Worm (Caenorhabditis elegans) whole organism, L2 larva: Measurements from ENCODE around the gene gbb-2.

Source experiments
- C34F6.9 ChIP-seq: fragments of 150-350 bp; optimal IDR thresholded peaks from 2 replicates; lab custom pipeline; 2014; ENCODE audit warnings: missing biosample characterization, missing genetic modification characterization
- F13H6.1 ChIP-seq: sonication (generic microtip); optimal IDR thresholded peaks from 2 replicates; lab custom pipeline; 2016; ENCODE audit warnings: missing genetic modification characterization, missing compliant biosample characterization
- R02D3.7 ChIP-seq: fragments of 150-350 bp; optimal IDR thresholded peaks from 2 replicates; lab custom pipeline; 2014; ENCODE audit warnings: missing biosample characterization, missing genetic modification characterization
- ZK546.5 ChIP-seq: sonication (generic microtip); optimal IDR thresholded peaks from 2 replicates; lab custom pipeline; 2017; ENCODE audit warnings: missing biosample characterization, missing genetic modification characterization
- aly-2 ChIP-seq: fragments of 150-350 bp; optimal IDR thresholded peaks from 2 replicates; lab custom pipeline; 2014; ENCODE audit warnings: missing biosample characterization, missing genetic modification characterization
- ama-1 ChIP-seq: fragments of 150-350 bp; optimal IDR thresholded peaks from 2 replicates; lab custom pipeline; 2018; ENCODE audit warnings: inconsistent platforms
- blmp-1 ChIP-seq: sonication (generic microtip); optimal IDR thresholded peaks from 2 replicates; lab custom pipeline; 2017; ENCODE audit warnings: missing genetic modification characterization, mild to moderate bottlenecking, missing compliant biosample characterization, antibody characterized with exemption, moderate library complexity; ENCODE audit not compliant: insufficient read depth
- ceh-16 ChIP-seq: fragments of 150-350 bp; optimal IDR thresholded peaks from 2 replicates; lab custom pipeline; 2014; ENCODE audit warnings: missing biosample characterization, missing genetic modification characterization
- ceh-82 ChIP-seq: fragments of 150-350 bp; optimal IDR thresholded peaks from 2 replicates; lab custom pipeline; 2014; ENCODE audit warnings: missing biosample characterization, missing genetic modification characterization
- crh-2 ChIP-seq: sonication (generic microtip); optimal IDR thresholded peaks from 2 replicates; lab custom pipeline; 2017; ENCODE audit warnings: missing biosample characterization, missing genetic modification characterization
- egl-27 ChIP-seq: sonication (generic microtip); optimal IDR thresholded peaks from 3 replicates; lab custom pipeline; 2017; ENCODE audit warnings: missing biosample characterization, missing genetic modification reagents, missing genetic modification characterization
- elt-1 ChIP-seq: fragments of 150-350 bp; optimal IDR thresholded peaks from 2 replicates; lab custom pipeline; 2014; ENCODE audit warnings: missing biosample characterization, missing genetic modification characterization
- fos-1 ChIP-seq: fragments of 150-350 bp; optimal IDR thresholded peaks from 2 replicates; lab custom pipeline; 2014; ENCODE audit warnings: missing biosample characterization, missing genetic modification characterization
- gmeb-1 ChIP-seq: fragments of 150-350 bp; optimal IDR thresholded peaks from 2 replicates; lab custom pipeline; 2014; ENCODE audit warnings: missing biosample characterization, missing genetic modification characterization
- lin-11 ChIP-seq: fragments of 150-350 bp; sonication (generic microtip); optimal IDR thresholded peaks from 2 replicates; lab custom pipeline; 2014; ENCODE audit warnings: missing biosample characterization, missing genetic modification characterization, inconsistent platforms, mixed read lengths
- lin-13 ChIP-seq: fragments of 150-350 bp; optimal IDR thresholded peaks from 2 replicates; lab custom pipeline; 2014; ENCODE audit warnings: missing biosample characterization, missing genetic modification reagents, missing genetic modification characterization
- lin-39 ChIP-seq: fragments of 150-350 bp; optimal IDR thresholded peaks from 2 replicates; lab custom pipeline; 2014; ENCODE audit warnings: missing biosample characterization, missing genetic modification reagents, missing genetic modification characterization
- lsy-2 ChIP-seq, 2 experiments: fragments of 150-350 bp in 1 of 2; sonication (generic microtip) in 1 of 2; optimal IDR thresholded peaks; 2 replicates each; lab custom pipeline; 2014 to 2017; ENCODE audit warnings: missing biosample characterization in 2 of 2, missing genetic modification characterization in 2 of 2
- mbf-1 ChIP-seq: sonication (generic microtip); optimal IDR thresholded peaks from 2 replicates; lab custom pipeline; 2017; ENCODE audit warnings: missing biosample characterization, missing genetic modification characterization
- mdl-1 ChIP-seq, 2 experiments: fragments of 150-350 bp in 1 of 2; sonication (generic microtip) in 1 of 2; optimal IDR thresholded peaks; 2 replicates each; lab custom pipeline; 2017; ENCODE audit warnings: missing biosample characterization in 2 of 2, missing genetic modification characterization in 2 of 2
- nhr-10 ChIP-seq: sonication (generic microtip); optimal IDR thresholded peaks from 2 replicates; lab custom pipeline; 2017; ENCODE audit warnings: missing biosample characterization, missing genetic modification characterization
- nhr-11 ChIP-seq: fragments of 150-350 bp; optimal IDR thresholded peaks from 2 replicates; lab custom pipeline; 2014; ENCODE audit warnings: missing biosample characterization, missing genetic modification characterization
- nhr-129 ChIP-seq: fragments of 150-350 bp; optimal IDR thresholded peaks from 2 replicates; lab custom pipeline; 2014; ENCODE audit warnings: missing biosample characterization, missing genetic modification characterization
- nhr-237 ChIP-seq: fragments of 150-350 bp; optimal IDR thresholded peaks from 2 replicates; lab custom pipeline; 2014; ENCODE audit warnings: missing biosample characterization, missing genetic modification characterization
- nhr-25 ChIP-seq: fragments of 150-350 bp; sonication (generic microtip); optimal IDR thresholded peaks from 3 replicates; lab custom pipeline; 2014; ENCODE audit warnings: missing biosample characterization, missing genetic modification characterization
- nhr-6 ChIP-seq: fragments of 150-350 bp; optimal IDR thresholded peaks from 2 replicates; lab custom pipeline; 2014; ENCODE audit warnings: missing biosample characterization, missing genetic modification characterization
- nhr-77 ChIP-seq: fragments of 150-350 bp; optimal IDR thresholded peaks from 2 replicates; lab custom pipeline; 2014; ENCODE audit warnings: missing biosample characterization, missing genetic modification characterization
- sem-4 ChIP-seq: fragments of 150-350 bp; optimal IDR thresholded peaks from 2 replicates; lab custom pipeline; 2014; ENCODE audit warnings: missing biosample characterization, missing genetic modification reagents, missing genetic modification characterization
- sma-3 ChIP-seq: sonication (generic microtip); optimal IDR thresholded peaks from 2 replicates; lab custom pipeline; 2016; ENCODE audit warnings: missing genetic modification reagents, missing genetic modification characterization, missing compliant biosample characterization
- snpc-4 ChIP-seq: fragments of 150-350 bp; optimal IDR thresholded peaks from 2 replicates; lab custom pipeline; 2014; ENCODE audit warnings: missing biosample characterization, missing genetic modification characterization
- unc-62 ChIP-seq: fragments of 150-350 bp; optimal IDR thresholded peaks from 2 replicates; lab custom pipeline; 2014; ENCODE audit warnings: missing biosample characterization, missing genetic modification reagents, missing genetic modification characterization
- zag-1 ChIP-seq: fragments of 150-350 bp; optimal IDR thresholded peaks from 2 replicates; lab custom pipeline; 2014; ENCODE audit warnings: missing biosample characterization, missing genetic modification characterization
- ztf-11 ChIP-seq: sonication (generic microtip); optimal IDR thresholded peaks from 2 replicates; lab custom pipeline; 2017; ENCODE audit warnings: missing biosample characterization, missing genetic modification characterization
- ztf-4 ChIP-seq: fragments of 150-350 bp; optimal IDR thresholded peaks from 2 replicates; lab custom pipeline; 2014; ENCODE audit warnings: missing biosample characterization, missing genetic modification characterization

gbb-2 gene

DNA sequence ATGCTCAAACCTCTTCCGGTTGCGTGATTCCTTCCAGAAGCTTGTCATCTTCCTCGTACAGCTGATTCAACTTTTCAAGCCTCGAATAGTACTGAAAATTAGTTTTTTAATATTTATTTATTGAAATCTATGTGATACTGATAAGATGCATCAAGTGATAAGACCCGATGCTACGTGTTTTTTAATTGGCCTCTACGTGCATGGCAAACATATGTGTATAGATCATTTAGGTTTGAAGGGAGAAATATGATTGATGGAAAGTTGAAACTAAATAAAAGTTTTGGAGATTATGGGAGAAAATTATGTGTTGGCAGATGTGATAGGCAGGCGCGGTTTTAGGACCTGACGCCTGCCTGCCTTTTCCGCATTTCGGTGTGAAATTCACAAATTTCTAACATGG lies 37.7 kb upstream of the gbb-2 start:
- TF ChIP-seq crh-2 (tag; lab: Kevin White, UChicago): peak; percentile 56
- TF ChIP-seq fos-1 (tag; lab: Kevin White, UChicago): peak; percentile 45
- no peak for TF ChIP-seq ztf-4 (tag; lab: Kevin White, UChicago)

ce11 chrIV:4542972-4543371 lies 36.4 kb upstream of the gbb-2 start:
- TF ChIP-seq sem-4 (no peak), nhr-11 (tag; lab: Kevin White, UChicago) (no peak), lsy-2 (tag; optimal IDR thresholded peaks at IDR 0.05; lab: Kevin White, UChicago) (no peak), nhr-237 (no peak), sma-3 (GFP tag; lab: Kevin White, UChicago) (no peak), ceh-16 (tag; lab: Kevin White, UChicago) (no peak), zag-1 (tag; lab: Kevin White, UChicago) (no peak), mdl-1 (tag; optimal IDR thresholded peaks at IDR 0.05; lab: Kevin White, UChicago) (no peak), F13H6.1 (tag; lab: Kevin White, UChicago) (no peak), nhr-10 (tag; lab: Kevin White, UChicago) (no peak), ZK546.5 (tag; lab: Kevin White, UChicago) (no peak), ztf-4 (tag; lab: Kevin White, UChicago) (no peak), nhr-6 (tag; lab: Kevin White, UChicago) (no peak), nhr-77 (tag; lab: Kevin White, UChicago) (no peak), unc-62 (GFP tag; lab: Kevin White, UChicago) (no peak), ama-1 (lab: Kevin White, UChicago) (no peak), elt-1 (tag; lab: Kevin White, UChicago) (no peak), aly-2 (tag; lab: Kevin White, UChicago) (no peak)

- TF ChIP-seq nhr-129 (tag; lab: Kevin White, UChicago) (no peak), zag-1 (tag; lab: Kevin White, UChicago) (no peak)
These were observed 34.6 kb upstream of the gbb-2 start for ce11 chrIV:4541195-4541594.

- TF ChIP-seq ZK546.5 (tag; lab: Kevin White, UChicago) (no peak), ceh-16 (tag; lab: Kevin White, UChicago) (no peak), crh-2 (tag; lab: Kevin White, UChicago) (no peak), ama-1 (lab: Kevin White, UChicago) (no peak), lin-11 (no peak), snpc-4 (tag; lab: Kevin White, UChicago) (peak; percentile 86), egl-27 (tag; lab: Kevin White, UChicago) (no peak), ztf-4 (tag; lab: Kevin White, UChicago) (no peak)
These were observed 32.1 kb upstream of the gbb-2 start for ce11 chrIV:4538672-4539071.

DNA sequence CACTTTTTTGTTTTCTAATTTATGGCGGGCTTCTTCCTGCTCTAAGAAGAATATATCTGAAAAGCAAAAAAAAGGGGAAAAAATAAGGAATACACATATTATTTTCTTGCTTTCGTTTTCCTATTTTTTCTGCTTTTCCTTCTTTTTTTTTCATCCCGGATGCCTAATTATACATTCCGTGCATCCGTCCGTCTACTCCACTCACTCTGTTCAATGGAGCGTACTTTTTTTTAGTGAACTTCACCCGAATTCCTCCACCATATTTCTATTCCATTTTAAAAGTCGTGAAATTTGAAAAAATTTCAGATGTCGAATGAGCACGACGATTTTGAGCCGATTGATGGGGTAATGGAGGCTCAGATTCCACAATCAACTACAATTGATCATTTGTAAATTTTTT lies 29.7 kb upstream of the gbb-2 start, which contains the start of gene ZK185.2:
TSS of gene ZK185.2 (plus strand) at position 301 of the 400 bp plus-strand sequence.
- no peak for TF ChIP-seq unc-62 (GFP tag; lab: Kevin White, UChicago)
- no peak for TF ChIP-seq ama-1 (lab: Kevin White, UChicago)

DNA sequence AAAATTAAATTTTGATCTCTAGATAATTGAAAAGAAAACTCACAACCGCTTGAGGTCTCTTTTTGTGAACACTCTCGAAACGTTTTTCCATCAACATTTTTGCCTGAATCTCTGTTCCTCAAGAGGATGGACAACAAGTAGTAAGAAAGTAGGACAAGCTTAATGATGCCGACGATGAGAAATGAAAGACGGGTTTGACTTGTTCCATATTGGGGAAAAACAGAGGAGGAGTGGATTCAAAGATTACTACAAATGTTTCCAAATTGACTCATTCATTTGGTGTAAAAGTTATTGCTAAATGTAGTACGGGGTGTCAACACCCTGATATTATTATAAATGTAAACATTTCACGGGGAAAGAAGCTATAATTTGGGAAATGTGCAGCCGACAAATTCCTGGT lies 26.5 kb upstream of the gbb-2 start, which contains the start of gene ZK185.4:
TSS of gene ZK185.4 (minus strand) at position 101 of the 400 bp plus-strand sequence.
- no peak for TF ChIP-seq ceh-82 (tag; lab: Kevin White, UChicago)
- no peak for TF ChIP-seq snpc-4 (tag; lab: Kevin White, UChicago)
- TF ChIP-seq egl-27 (tag; lab: Kevin White, UChicago): no peak
- TF ChIP-seq lin-39: no peak
- TF ChIP-seq gmeb-1 (tag; lab: Kevin White, UChicago): no peak
- no peak for TF ChIP-seq crh-2 (tag; lab: Kevin White, UChicago)
- no peak for TF ChIP-seq F13H6.1 (tag; lab: Kevin White, UChicago)
- no peak for TF ChIP-seq lin-13 (GFP tag; lab: Kevin White, UChicago)
- TF ChIP-seq R02D3.7 (tag; lab: Kevin White, UChicago): no peak
- TF ChIP-seq nhr-77 (tag; lab: Kevin White, UChicago): no peak
- TF ChIP-seq ama-1 (lab: Kevin White, UChicago): no peak
- no peak for TF ChIP-seq ztf-11 (tag; lab: Kevin White, UChicago)
- TF ChIP-seq ztf-4 (tag; lab: Kevin White, UChicago): no peak
- TF ChIP-seq nhr-25 (tag; lab: Kevin White, UChicago): no peak
- no peak for TF ChIP-seq mbf-1
- no peak for TF ChIP-seq lin-11
- TF ChIP-seq blmp-1 (tag; lab: Kevin White, UChicago): no peak
- no peak for TF ChIP-seq C34F6.9 (tag; lab: Kevin White, UChicago)
